Fruit fly (Drosophila melanogaster) S2 (cell line): ENCODE results near the gene eIF2Bepsilon.

ENCODE experiments used
- CG8478 ChIP-seq: fragments of >200 bp; optimal IDR thresholded peaks from 2 replicates; lab custom pipeline; 2018
- CTCF ChIP-seq, 2 experiments: fragments of >200 bp; optimal IDR thresholded peaks; 2 replicates each; lab custom pipeline; 2018

- TF ChIP-seq CG8478 (lab: Kevin White, UChicago) (no peak), CTCF (optimal IDR thresholded peaks at IDR 0.05; lab: Kevin White, UChicago) (no peak)
Observed at dm6 chrX:1945241-1945640, 22.6 kb upstream of the eIF2Bepsilon start.
